Fruit fly (Drosophila melanogaster) Kc167 (cell line): Measurements from ENCODE around the gene Droj2.

Experiments used
- Myc ChIP-seq: fragments of >200 bp; optimal IDR thresholded peaks from 2 replicates; lab custom pipeline; 2017; ENCODE audit warnings: missing external identifiers
- Sin3A ChIP-seq: fragments of >200 bp; optimal IDR thresholded peaks from 2 replicates; lab custom pipeline; 2018; ENCODE audit warnings: missing external identifiers
- h ChIP-seq: fragments of >200 bp; optimal IDR thresholded peaks from 3 replicates; lab custom pipeline; 2018; ENCODE audit warnings: missing external identifiers
- insv ChIP-seq: fragments of >200 bp; optimal IDR thresholded peaks from 3 replicates; lab custom pipeline; 2018; ENCODE audit warnings: missing external identifiers
- psq ChIP-seq: fragments of >200 bp; optimal IDR thresholded peaks from 2 replicates; lab custom pipeline; 2017; ENCODE audit warnings: missing external identifiers
- ttk ChIP-seq: sonication (Bioruptor generic); optimal IDR thresholded peaks from 2 replicates; lab custom pipeline; 2017; ENCODE audit warnings: missing external identifiers

Droj2 gene

DNA sequence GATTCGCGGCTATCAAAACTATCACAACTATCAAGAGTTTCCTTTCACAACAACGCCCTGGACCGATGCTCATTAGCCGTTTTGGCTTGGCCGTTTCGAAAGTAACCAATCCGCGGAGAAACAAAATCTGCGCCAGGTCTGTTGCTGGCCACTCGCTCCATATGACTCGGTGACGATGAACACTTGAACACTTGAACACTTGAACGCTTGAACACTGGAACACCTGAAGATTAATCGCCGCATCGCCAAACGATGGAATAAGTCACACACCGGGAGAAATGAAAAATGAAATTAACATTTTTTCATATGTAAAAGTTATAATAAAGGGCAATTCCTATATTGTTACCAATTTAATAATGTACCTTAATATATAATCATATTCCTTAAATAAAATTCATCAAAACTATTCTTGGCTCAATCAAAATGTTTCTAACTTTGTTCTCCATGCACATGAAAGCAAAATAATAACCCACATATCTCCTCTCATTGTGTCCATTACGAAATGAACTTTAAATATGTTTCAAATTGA is 35.2 kb downstream of the Droj2 start:
- TF ChIP-seq psq (lab: Kevin White, UChicago) (no peak), ttk (no peak), h (lab: Kevin White, UChicago) (no peak), Myc (lab: Kevin White, UChicago) (no peak), Sin3A (lab: Kevin White, UChicago) (no peak), insv (no peak)

DNA sequence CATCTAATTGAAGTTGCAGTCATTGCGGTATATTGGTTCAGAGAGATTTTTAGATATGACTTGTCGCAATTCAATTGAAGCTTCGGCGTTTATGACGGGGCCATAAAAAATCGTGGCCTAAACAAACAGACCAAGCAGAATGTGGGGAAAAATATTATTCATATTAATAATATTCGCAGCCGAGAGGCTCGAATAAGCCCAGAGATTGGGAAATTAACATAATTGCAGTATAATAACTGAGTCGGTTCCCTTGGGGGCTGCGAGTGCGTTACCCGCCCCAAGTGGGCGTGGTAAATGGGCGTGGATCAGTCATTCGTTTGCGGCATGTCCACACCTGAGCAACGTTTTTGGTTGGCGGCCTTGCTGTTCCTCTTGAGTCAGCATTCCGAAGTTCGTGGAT is 38.1 kb downstream of the Droj2 start, which contains the start of gene Ir87a:
Gene Ir87a (plus strand): TSS at position 301 of the 400 bp plus-strand sequence.
- TF ChIP-seq h (lab: Kevin White, UChicago) (no peak), Myc (lab: Kevin White, UChicago) (no peak), insv (no peak), psq (lab: Kevin White, UChicago) (no peak), ttk (no peak), Sin3A (lab: Kevin White, UChicago) (no peak)

dm6 chr3R:13422178-13422577 is 40.3 kb downstream of the Droj2 start:
- TF ChIP-seq Myc (lab: Kevin White, UChicago) (no peak), Sin3A (lab: Kevin White, UChicago) (no peak), psq (lab: Kevin White, UChicago) (no peak), h (lab: Kevin White, UChicago) (no peak), insv (no peak)

DNA sequence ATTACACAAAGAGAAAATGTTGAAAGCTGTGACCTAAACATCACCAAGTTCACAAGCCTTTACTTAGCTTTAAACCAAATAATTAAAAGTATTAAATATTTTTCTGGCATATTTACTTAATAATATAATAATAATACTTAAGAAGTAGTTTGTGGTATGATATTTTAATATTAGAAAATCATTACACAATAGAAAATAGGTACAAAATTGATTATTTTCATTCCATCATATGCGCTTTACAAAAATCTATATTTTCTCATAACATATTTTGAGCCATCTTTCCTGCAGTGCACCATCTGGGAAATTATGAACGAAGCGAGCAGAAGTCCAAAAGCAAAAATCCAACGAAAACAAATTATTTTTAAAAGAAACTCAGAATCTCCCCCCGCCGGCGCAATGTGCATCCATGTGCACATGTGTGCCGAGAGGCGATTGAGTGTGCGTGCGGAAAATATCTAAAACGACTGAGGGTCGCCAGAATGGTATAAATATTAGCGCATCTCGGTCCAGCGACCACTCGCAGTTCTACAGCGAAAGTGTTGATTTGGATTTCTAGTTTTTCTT is 43.6 kb downstream of the Droj2 start, which contains the start of gene Act87E:
Gene Act87E (plus strand): TSS at position 514 of the 564 bp plus-strand sequence.
- TF ChIP-seq Myc (lab: Kevin White, UChicago) = no peak
- TF ChIP-seq ttk = no peak
- no peak for TF ChIP-seq insv
- TF ChIP-seq h (lab: Kevin White, UChicago) = no peak
- TF ChIP-seq psq (lab: Kevin White, UChicago) = no peak
- no peak for TF ChIP-seq Sin3A (lab: Kevin White, UChicago)

DNA sequence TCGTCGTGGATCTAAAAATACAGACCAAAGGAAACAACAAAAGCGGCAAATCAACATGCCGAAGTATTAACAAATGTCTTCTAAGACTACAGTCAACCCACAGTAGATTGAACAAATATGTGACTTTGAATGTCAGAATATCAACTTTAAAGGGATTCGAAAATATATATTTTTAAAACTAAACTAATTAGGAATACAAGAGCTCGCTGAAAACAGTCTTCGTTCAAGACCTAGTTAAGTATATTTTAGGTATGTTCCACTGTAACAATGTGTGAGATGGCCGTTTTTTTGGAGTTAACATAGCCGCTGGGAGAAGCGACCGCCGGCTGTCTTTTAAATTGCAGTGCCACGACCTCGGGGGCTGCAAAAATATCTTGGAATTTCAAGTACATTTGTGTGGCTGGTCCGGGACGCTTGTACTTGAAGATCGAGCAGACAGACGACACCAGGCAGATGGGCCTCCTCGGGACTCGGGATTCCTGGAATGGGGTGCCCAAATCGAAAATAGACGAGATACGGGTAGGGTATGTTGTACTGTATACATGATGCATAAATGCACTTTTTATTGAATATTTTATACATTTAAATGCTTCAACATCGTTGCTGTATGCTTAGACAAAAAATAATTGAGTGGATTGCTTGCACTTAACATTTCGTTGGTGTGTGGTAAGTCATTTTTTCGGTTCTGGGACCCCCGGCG is 46.6 kb downstream of the Droj2 start:
- TF ChIP-seq ttk (no peak), insv (no peak), h (lab: Kevin White, UChicago) (no peak), psq (lab: Kevin White, UChicago) (no peak), Sin3A (lab: Kevin White, UChicago) (no peak), Myc (lab: Kevin White, UChicago) (no peak)

dm6 chr3R:13433623-13434022 is 51.7 kb downstream of the Droj2 start:
- no peak for TF ChIP-seq Myc (lab: Kevin White, UChicago)
- TF ChIP-seq ttk = no peak
- TF ChIP-seq h (lab: Kevin White, UChicago) = no peak
- no peak for TF ChIP-seq Sin3A (lab: Kevin White, UChicago)
- TF ChIP-seq psq (lab: Kevin White, UChicago) = no peak
- TF ChIP-seq insv = no peak

DNA sequence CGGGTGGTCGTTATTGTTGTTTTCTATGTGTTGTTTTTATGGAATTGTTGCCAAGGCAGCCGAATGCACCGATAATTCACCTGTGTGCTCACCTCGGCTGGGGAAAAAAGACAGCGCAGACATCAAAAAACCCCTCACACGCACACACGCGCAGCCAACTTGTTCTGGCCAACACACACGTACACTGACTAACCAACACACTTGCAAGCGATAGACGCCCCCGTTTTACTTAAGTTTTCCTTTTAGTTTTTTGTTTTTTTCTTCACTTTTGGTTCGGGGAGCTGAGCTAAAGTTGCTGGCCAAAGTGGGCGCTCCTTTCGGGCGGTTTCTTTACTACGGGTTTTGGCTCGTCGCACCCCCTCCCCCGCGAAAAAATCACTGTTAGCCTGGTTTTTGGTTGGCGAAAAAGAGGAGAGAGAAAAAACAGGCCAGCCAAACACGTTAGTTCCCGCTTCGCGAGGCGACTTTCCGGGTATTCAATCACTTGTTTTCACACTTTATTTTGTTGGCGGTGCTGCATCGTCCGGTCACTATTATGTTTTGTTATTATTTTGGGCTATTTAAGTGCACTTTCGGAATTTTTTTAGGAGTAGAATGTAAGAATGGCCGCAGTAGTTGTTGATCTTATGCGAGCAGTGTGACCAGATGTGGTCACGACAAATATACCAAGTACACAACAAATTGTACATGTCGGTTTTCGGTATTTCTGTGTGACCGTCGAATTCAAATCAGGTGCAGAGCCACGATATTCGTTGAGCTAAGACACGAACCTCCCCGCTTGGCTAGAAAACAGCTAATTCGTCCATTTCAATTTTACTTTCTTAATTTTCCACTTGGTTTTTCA is 52.6 kb downstream of the Droj2 start, which contains the start of gene yrt:
Gene yrt (minus strand): TSS at position 660 of the 844 bp plus-strand sequence.
- TF ChIP-seq Myc (lab: Kevin White, UChicago) (no peak), Sin3A (lab: Kevin White, UChicago) (no peak), insv (no peak), h (lab: Kevin White, UChicago) (no peak), psq (lab: Kevin White, UChicago) (no peak), ttk (no peak)
